Worm (Caenorhabditis elegans) whole organism, midembryonic: ENCODE measurements around the gene Y41C4A.8.

Experiments
- T22C8.4 ChIP-seq: fragments of 200-800 bp; sonication (Bioruptor generic); IDR thresholded peaks from 2 replicates; pipeline ENCODE4 v1.3.6; 2022; ENCODE audit warnings: missing genetic modification characterization, missing compliant biosample characterization
- cog-1 ChIP-seq: sonication (generic microtip); optimal IDR thresholded peaks from 2 replicates; lab custom pipeline; 2016; ENCODE audit warnings: missing genetic modification characterization, missing compliant biosample characterization
- flt-1 ChIP-seq: fragments of 200-800 bp; sonication (Bioruptor generic); IDR thresholded peaks from 2 replicates; pipeline ENCODE4 v1.3.6; 2022; ENCODE audit warnings: missing genetic modification characterization, missing compliant biosample characterization
- klf-2 ChIP-seq: fragments of 200-800 bp; sonication (Bioruptor generic); conservative IDR thresholded peaks from 2 replicates; pipeline ENCODE4 v1.3.6; 2022; ENCODE audit warnings: missing genetic modification reagents, missing genetic modification characterization, missing compliant biosample characterization
- med-1 ChIP-seq: sonication (generic microtip); optimal IDR thresholded peaks from 2 replicates; lab custom pipeline; 2017; ENCODE audit warnings: missing genetic modification characterization, mild to moderate bottlenecking, missing compliant biosample characterization, antibody characterized with exemption, missing genetic modification reagents; ENCODE audit not compliant: insufficient read depth
- ref-1 ChIP-seq: fragments of 200-800 bp; sonication (Bioruptor generic); conservative IDR thresholded peaks from 2 replicates; pipeline ENCODE4 v1.3.6; 2022; ENCODE audit warnings: missing genetic modification reagents, missing genetic modification characterization, missing compliant biosample characterization
- tab-1 ChIP-seq: fragments of 200-800 bp; sonication (Bioruptor generic); IDR thresholded peaks from 2 replicates; pipeline ENCODE4 v1.3.6; 2022; ENCODE audit warnings: missing genetic modification characterization, missing compliant biosample characterization
- ztf-23 ChIP-seq: fragments of 200-800 bp; sonication (Bioruptor generic); IDR thresholded peaks from 2 replicates; pipeline ENCODE4 v1.3.6; 2022; ENCODE audit warnings: missing genetic modification reagents, missing genetic modification characterization, missing compliant biosample characterization
- ztf-29 ChIP-seq: fragments of 200-800 bp; sonication (Bioruptor generic); IDR thresholded peaks from 2 replicates; pipeline ENCODE4 v1.3.6; 2022; ENCODE audit warnings: missing genetic modification reagents, missing genetic modification characterization, missing compliant biosample characterization

Gene Y41C4A.8

DNA sequence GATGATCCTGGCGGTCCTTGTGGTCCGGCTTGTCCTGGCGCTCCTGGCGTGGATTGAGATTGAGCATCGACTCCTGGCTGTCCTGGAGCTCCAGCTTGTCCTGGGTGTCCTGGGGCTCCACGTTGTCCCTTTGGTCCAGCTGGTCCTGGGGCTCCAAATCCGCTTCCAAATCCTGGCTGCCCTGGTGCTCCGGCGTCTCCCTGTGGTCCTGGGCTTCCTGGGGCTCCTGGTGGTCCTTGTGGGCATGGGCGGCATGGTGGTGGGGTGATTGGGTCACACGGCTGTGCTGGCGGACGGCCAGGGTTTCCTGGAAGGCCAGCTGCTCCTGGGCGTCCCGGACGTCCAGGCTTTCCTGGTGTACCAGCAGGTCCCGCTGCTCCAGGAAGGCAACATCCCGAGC is 2.7 kb downstream of the Y41C4A.8 start:
- no peak for TF ChIP-seq T22C8.4 (GFP tag; lab: Robert Waterston, UW)
- no peak for TF ChIP-seq med-1 (GFP tag; lab: Kevin White, UChicago)
- TF ChIP-seq klf-2 (GFP tag; lab: Robert Waterston, UW), result no peak
- no peak for TF ChIP-seq ztf-29
- no peak for TF ChIP-seq ref-1 (GFP tag; lab: Robert Waterston, UW)
- no peak for TF ChIP-seq cog-1 (tag; lab: Kevin White, UChicago)
- no peak for TF ChIP-seq flt-1 (GFP tag; lab: Robert Waterston, UW)
- no peak for TF ChIP-seq tab-1 (GFP tag; lab: Robert Waterston, UW)
- no peak for TF ChIP-seq ztf-23 (GFP tag; lab: Robert Waterston, UW)

- TF ChIP-seq ztf-29 (no peak), med-1 (GFP tag; lab: Kevin White, UChicago) (no peak), ref-1 (GFP tag; lab: Robert Waterston, UW) (no peak), flt-1 (GFP tag; lab: Robert Waterston, UW) (0 out of 2 replicates have a peak, but pooled peaks have one; percentile 53), T22C8.4 (GFP tag; lab: Robert Waterston, UW) (no peak)
Measured at ce11 chrIII:11704377-11704978, 4.1 kb downstream of the Y41C4A.8 start.

DNA sequence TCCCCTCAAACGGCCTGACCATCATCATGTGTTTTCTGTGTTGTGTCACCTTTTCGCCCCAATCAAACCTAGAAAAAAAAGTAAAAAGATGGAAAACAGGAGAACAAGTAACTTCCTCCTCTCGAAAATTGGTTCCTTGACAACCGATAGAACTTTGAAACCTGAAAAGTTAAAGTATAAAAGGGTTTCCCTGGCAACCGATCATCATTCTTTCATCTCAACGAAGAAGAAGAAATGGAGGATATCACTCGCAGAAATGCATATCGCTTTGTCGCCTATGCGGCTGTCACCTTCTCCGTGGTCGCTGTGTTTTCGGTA is 4.9 kb downstream of the Y41C4A.8 start, which contains the start of gene col-95:
TSS of gene col-95 (plus strand) at position 219 of the 318 bp plus-strand sequence.
- TF ChIP-seq cog-1 (tag; lab: Kevin White, UChicago), result no peak
- no peak for TF ChIP-seq tab-1 (GFP tag; lab: Robert Waterston, UW)
- no peak for TF ChIP-seq ref-1 (GFP tag; lab: Robert Waterston, UW)
- TF ChIP-seq T22C8.4 (GFP tag; lab: Robert Waterston, UW), result no peak
- TF ChIP-seq med-1 (GFP tag; lab: Kevin White, UChicago), result no peak
- TF ChIP-seq ztf-29, result no peak
- no peak for TF ChIP-seq klf-2 (GFP tag; lab: Robert Waterston, UW)
- no peak for TF ChIP-seq flt-1 (GFP tag; lab: Robert Waterston, UW)
- TF ChIP-seq ztf-23 (GFP tag; lab: Robert Waterston, UW), result no peak

DNA sequence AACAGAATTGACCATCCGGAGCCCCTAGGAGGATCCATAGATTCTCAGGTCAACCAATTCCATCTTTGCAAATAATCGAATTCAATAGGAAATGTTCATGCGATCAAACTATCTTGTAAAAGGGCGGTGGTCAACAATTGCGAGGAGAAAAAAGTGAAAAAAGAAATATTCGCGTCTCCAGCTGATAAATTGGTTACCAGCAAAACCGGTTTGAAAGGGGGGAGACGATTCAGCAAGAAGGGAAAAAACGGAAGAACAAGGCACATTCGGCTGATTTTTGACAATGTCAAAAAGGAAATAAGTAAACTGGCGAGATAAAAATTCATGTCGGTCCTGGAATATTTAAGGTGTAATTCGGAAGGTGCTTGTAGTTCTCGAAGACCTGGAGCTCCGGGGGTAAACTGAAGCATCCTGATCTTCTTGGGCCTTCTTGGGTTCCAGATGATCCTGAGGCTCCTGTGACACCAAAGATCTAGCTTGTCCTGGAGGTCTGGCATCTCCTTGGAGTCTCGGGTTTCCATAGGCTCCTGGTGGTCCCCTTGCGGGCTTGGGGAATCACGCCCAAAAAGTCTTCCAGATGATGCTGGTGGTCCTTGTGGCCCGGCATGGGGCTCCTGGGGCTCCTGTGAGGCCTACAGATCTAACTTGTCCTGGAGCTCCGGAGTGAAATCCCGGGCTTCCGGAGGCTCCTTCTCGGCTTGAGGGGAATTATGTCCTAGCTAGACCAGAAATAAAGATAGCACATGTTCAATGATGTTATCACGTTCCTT is 5.4 kb downstream of the Y41C4A.8 start:
- no peak for TF ChIP-seq ztf-23 (GFP tag; lab: Robert Waterston, UW)
- no peak for TF ChIP-seq flt-1 (GFP tag; lab: Robert Waterston, UW)

DNA sequence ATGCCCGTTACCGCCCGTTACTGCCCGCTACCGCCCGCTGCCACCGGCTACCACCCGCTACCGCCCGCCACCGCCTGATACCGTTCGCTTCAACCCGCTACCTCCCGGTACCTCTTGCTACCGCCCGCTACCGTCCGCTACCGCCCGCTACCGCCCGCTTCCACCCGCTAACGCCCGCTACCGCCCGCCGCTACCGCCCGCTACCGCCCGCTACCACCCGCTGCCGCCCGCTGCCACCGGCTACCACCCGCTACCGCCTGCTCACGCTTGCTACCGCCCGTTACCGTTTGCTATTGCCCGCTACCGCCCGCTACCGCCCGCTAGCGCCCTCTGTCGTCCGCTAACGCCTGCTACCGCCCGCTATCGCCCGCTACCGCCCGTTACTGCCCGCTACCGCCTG is 6.8 kb downstream of the Y41C4A.8 start:
- TF ChIP-seq med-1 (GFP tag; lab: Kevin White, UChicago) (no peak), cog-1 (tag; lab: Kevin White, UChicago) (no peak), flt-1 (GFP tag; lab: Robert Waterston, UW) (no peak), klf-2 (GFP tag; lab: Robert Waterston, UW) (no peak), ref-1 (GFP tag; lab: Robert Waterston, UW) (no peak), T22C8.4 (GFP tag; lab: Robert Waterston, UW) (no peak), ztf-23 (GFP tag; lab: Robert Waterston, UW) (no peak), tab-1 (GFP tag; lab: Robert Waterston, UW) (no peak; the same call in 1 of the 2 replicates), ztf-29 (no peak)

DNA sequence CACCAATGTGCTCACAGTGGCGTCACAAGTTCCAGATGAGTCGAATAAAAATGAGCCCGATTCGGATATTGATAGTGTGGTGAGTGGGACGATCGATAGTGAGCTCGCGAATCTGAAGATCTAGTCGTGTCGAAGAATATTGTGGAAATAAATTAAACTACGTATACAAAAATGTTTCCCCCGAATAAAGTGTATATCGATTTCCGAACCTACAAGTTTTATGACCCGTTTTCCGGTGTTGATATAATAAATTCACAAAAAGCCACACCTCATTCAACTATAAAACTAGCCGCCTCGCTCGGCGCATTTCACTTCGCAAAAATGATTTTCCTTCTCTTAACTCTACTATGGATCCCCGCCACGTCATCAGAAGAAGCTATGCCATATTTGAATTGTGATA is 8.7 kb downstream of the Y41C4A.8 start, which contains the start of gene pqn-84:
TSS of gene pqn-84 (plus strand) at position 301 of the 400 bp plus-strand sequence.
- no peak for TF ChIP-seq tab-1 (GFP tag; lab: Robert Waterston, UW)
- no peak for TF ChIP-seq ztf-29
- no peak for TF ChIP-seq flt-1 (GFP tag; lab: Robert Waterston, UW)
- TF ChIP-seq ztf-23 (GFP tag; lab: Robert Waterston, UW), result no peak

DNA sequence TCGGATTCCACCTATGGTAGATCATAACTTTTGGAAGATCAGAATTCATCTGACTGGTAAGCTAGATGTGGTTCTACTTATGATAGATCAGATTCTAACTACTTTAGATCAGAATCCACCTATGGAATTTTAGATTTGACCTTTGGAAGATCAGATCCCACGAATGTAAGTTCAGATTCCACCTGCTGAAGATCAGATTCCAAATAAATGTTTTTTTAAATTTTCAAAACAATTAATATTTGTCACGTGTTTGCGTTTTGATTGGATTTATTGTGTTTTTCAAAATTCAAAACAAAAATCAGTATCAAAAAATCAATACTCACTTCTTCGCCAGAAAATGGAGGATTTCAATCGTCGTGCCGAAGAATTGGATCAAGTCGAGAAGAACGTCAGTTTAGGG is 10.1 kb downstream of the Y41C4A.8 start, which contains the start of gene Y41C4A.7:
TSS of gene Y41C4A.7 (plus strand) at position 301 of the 400 bp plus-strand sequence.
- TF ChIP-seq ztf-23 (GFP tag; lab: Robert Waterston, UW), result no peak
- no peak for TF ChIP-seq tab-1 (GFP tag; lab: Robert Waterston, UW)
- TF ChIP-seq med-1 (GFP tag; lab: Kevin White, UChicago), result no peak
- no peak for TF ChIP-seq T22C8.4 (GFP tag; lab: Robert Waterston, UW)
- TF ChIP-seq flt-1 (GFP tag; lab: Robert Waterston, UW), result no peak
- no peak for TF ChIP-seq klf-2 (GFP tag; lab: Robert Waterston, UW)
- no peak for TF ChIP-seq cog-1 (tag; lab: Kevin White, UChicago)
- TF ChIP-seq ztf-29, result no peak
- TF ChIP-seq ref-1 (GFP tag; lab: Robert Waterston, UW), result no peak

DNA sequence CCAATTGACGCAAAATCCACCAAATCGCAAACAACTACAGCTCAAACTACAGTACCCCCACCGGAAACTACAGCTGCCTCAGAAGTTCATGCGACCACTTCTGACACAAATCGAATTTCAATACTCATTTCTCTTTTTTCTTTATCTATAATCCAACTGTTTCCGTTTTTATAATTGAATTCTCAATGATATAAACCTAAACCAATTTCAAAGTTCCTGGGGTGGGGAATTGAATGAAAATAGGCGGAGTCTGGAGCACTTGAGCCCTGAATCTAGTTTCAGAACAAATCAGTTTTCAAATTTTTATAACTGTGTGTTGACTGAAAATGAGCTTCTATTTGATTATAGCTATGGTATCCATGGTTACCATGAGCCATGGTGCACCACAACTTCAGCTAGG is 12.3 kb downstream of the Y41C4A.8 start, which contains the start of gene Y41C4A.6:
TSS of gene Y41C4A.6 (plus strand) at position 301 of the 400 bp plus-strand sequence.
- no peak for TF ChIP-seq klf-2 (GFP tag; lab: Robert Waterston, UW)
- no peak for TF ChIP-seq ref-1 (GFP tag; lab: Robert Waterston, UW)
- no peak for TF ChIP-seq T22C8.4 (GFP tag; lab: Robert Waterston, UW)
- TF ChIP-seq med-1 (GFP tag; lab: Kevin White, UChicago), result no peak
- no peak for TF ChIP-seq flt-1 (GFP tag; lab: Robert Waterston, UW)
- no peak for TF ChIP-seq ztf-23 (GFP tag; lab: Robert Waterston, UW)
- TF ChIP-seq tab-1 (GFP tag; lab: Robert Waterston, UW), result no peak
- TF ChIP-seq cog-1 (tag; lab: Kevin White, UChicago), result no peak

DNA sequence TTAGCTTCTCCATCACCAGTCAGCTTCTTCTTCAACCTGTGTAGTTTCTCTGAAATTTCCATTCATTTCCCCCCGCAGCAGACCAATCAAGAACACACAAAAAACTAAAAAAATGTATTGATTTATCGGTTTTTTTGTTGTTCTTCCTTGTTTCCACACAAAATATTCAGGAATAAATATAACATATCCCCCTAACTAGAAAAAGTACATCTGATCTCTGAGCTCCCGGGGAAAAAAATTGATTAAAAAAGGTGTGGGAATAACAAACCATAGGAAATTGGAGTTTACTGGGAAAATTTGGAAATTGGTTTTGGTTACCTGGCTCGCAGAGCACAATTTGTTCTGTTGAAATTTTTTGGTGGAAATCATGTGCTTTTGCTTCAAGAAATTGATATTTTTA is 13.6 kb downstream of the Y41C4A.8 start, which contains the start of gene Y41C4A.22:
TSS of gene Y41C4A.22 (plus strand) at position 301 of the 400 bp plus-strand sequence.
- TF ChIP-seq med-1 (GFP tag; lab: Kevin White, UChicago) (no peak), klf-2 (GFP tag; lab: Robert Waterston, UW) (no peak), ref-1 (GFP tag; lab: Robert Waterston, UW) (no peak), ztf-23 (GFP tag; lab: Robert Waterston, UW) (no peak), tab-1 (GFP tag; lab: Robert Waterston, UW) (no peak), T22C8.4 (GFP tag; lab: Robert Waterston, UW) (no peak), cog-1 (tag; lab: Kevin White, UChicago) (no peak), ztf-29 (no peak), flt-1 (GFP tag; lab: Robert Waterston, UW) (no peak)
